Fruit fly (Drosophila melanogaster) Kc167 (cell line): ENCODE measurements around the gene Mat89Ba.

Experiments
- Myc ChIP-seq: fragments of >200 bp; optimal IDR thresholded peaks from 2 replicates; lab custom pipeline; 2017; ENCODE audit warnings: missing external identifiers
- Sin3A ChIP-seq: fragments of >200 bp; optimal IDR thresholded peaks from 2 replicates; lab custom pipeline; 2018; ENCODE audit warnings: missing external identifiers
- h ChIP-seq: fragments of >200 bp; optimal IDR thresholded peaks from 3 replicates; lab custom pipeline; 2018; ENCODE audit warnings: missing external identifiers
- psq ChIP-seq: fragments of >200 bp; optimal IDR thresholded peaks from 2 replicates; lab custom pipeline; 2017; ENCODE audit warnings: missing external identifiers
- ttk ChIP-seq: sonication (Bioruptor generic); optimal IDR thresholded peaks from 2 replicates; lab custom pipeline; 2017; ENCODE audit warnings: missing external identifiers

- TF ChIP-seq Myc (lab: Kevin White, UChicago) (no peak), ttk (lab: Kevin White, UChicago) (no peak), h (lab: Kevin White, UChicago) (no peak), psq (lab: Kevin White, UChicago) (no peak), Sin3A (no peak)
Observed at dm6 chr3R:16234745-16235149, 37.5 kb downstream of the Mat89Ba start.
